Worm (Caenorhabditis elegans) whole organism, young adult: ENCODE measurements around the gene rpoa-1.

ENCODE experiments used
- B0019.2 ChIP-seq: fragments of 200-800 bp; sonication (Bioruptor generic); conservative IDR thresholded peaks from 2 replicates; pipeline ENCODE4 v1.3.6; 2022; ENCODE audit warnings: missing genetic modification reagents, missing genetic modification characterization, missing compliant biosample characterization
- F10E7.11 ChIP-seq: sonication (generic microtip); optimal IDR thresholded peaks from 2 replicates; lab custom pipeline; 2017; ENCODE audit warnings: mild to moderate bottlenecking, missing genetic modification characterization, moderate library complexity, missing compliant biosample characterization
- bed-1 ChIP-seq: fragments of 200-800 bp; sonication (Bioruptor generic); IDR thresholded peaks from 2 replicates; pipeline ENCODE4 v1.3.6; 2022; ENCODE audit warnings: missing genetic modification reagents, missing genetic modification characterization, missing compliant biosample characterization
- cebp-1 ChIP-seq, 2 experiments: fragments of 200-800 bp in 1 of 2; sonication (Bioruptor generic) in 1 of 2; sonication (generic microtip) in 1 of 2; IDR thresholded peaks in 1 of 2; optimal IDR thresholded peaks in 1 of 2; 2 replicates each; pipeline versions ENCODE4 v1.3.6 to Lab custom; 2017 to 2022; ENCODE audit warnings: missing compliant biosample characterization in 2 of 2, missing genetic modification characterization in 2 of 2, mild to moderate bottlenecking in 1 of 2, missing genetic modification reagents in 1 of 2, moderate library complexity in 1 of 2
- ceh-79 ChIP-seq: sonication (generic microtip); optimal IDR thresholded peaks from 2 replicates; lab custom pipeline; 2017; ENCODE audit warnings: mild to moderate bottlenecking, missing genetic modification characterization, missing compliant biosample characterization
- him-1 ChIP-seq: sonication (generic microtip); optimal IDR thresholded peaks from 2 replicates; lab custom pipeline; 2016; ENCODE audit warnings: missing genotype, missing genetic modification reagents, missing genetic modification characterization, missing compliant biosample characterization
- lin-40 ChIP-seq: sonication (generic microtip); optimal IDR thresholded peaks from 2 replicates; lab custom pipeline; 2016; ENCODE audit warnings: missing genetic modification characterization, mild to moderate bottlenecking, missing compliant biosample characterization, missing genotype, missing genetic modification reagents
- nhr-179 ChIP-seq: sonication (generic microtip); optimal IDR thresholded peaks from 2 replicates; lab custom pipeline; 2016; ENCODE audit warnings: mild to moderate bottlenecking, missing genetic modification characterization, missing compliant biosample characterization
- nhr-90 ChIP-seq: sonication (generic microtip); optimal IDR thresholded peaks from 2 replicates; lab custom pipeline; 2016; ENCODE audit warnings: missing genotype, mild to moderate bottlenecking, missing genetic modification characterization, missing compliant biosample characterization
- rcor-1 ChIP-seq: fragments of 200-800 bp; sonication (Bioruptor generic); IDR thresholded peaks from 2 replicates; pipeline ENCODE4 v1.3.6; 2022; ENCODE audit warnings: missing genetic modification reagents, missing genetic modification characterization, missing compliant biosample characterization
- snpc-4 ChIP-seq, 5 experiments: fragments of 150-350 bp in 1 of 5; sonication (generic microtip) in 4 of 5; optimal IDR thresholded peaks; 2 replicates each; lab custom pipeline; 2014 to 2018; ENCODE audit warnings: missing genetic modification characterization in 5 of 5, missing biosample characterization in 3 of 5, antibody characterized with exemption in 2 of 5, mild to moderate bottlenecking in 2 of 5, missing compliant biosample characterization in 2 of 5, missing genotype in 2 of 5, moderate library complexity in 2 of 5, missing genetic modification reagents in 1 of 5

DNA sequence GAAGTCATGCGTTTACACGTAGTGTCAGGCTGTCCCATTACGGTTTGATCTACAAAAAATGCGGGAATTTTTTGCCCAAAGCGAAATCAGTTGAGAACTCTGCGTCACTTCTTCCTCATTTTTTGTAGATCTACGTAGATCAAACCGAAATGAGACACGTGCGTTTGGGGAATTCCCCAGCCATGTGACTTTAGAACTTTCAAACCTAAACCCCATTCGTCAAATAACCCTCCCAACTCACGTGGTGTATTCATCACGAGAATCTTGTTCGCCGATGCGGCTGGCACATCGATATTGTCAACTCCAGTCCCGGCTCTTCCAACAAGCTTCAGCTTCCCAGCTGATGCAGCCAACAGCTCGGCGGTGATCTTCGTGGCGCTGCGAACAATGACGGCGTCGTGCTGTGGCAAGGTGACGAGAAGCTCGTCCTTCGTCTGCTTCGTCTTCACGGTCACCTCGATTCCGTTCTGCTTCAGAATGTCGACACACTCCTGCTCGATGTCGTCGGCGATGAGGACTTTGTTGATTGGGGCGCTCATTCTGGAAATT lies 56.6 kb downstream of the rpoa-1 start, which contains the start of gene phdh-1:
- TF ChIP-seq lin-40: no peak
- TF ChIP-seq ceh-79 (tag; lab: Kevin White, UChicago): no peak
- TF ChIP-seq cebp-1 (GFP tag; IDR thresholded peaks at IDR 0.05; lab: Robert Waterston, UW): no peak
- no peak for TF ChIP-seq cebp-1 (tag; optimal IDR thresholded peaks at IDR 0.05; lab: Kevin White, UChicago)
- no peak for TF ChIP-seq rcor-1 (GFP tag; lab: Robert Waterston, UW)
- TF ChIP-seq bed-1 (GFP tag; lab: Robert Waterston, UW): no peak
- no peak for TF ChIP-seq nhr-179 (tag; lab: Kevin White, UChicago)
- no peak for TF ChIP-seq him-1 (tag; lab: Kevin White, UChicago)
- TF ChIP-seq B0019.2 (GFP tag; lab: Robert Waterston, UW): no peak
- TF ChIP-seq snpc-4 (GFP tag; optimal IDR thresholded peaks at IDR 0.05; lab: Kevin White, UChicago): no peak
- no peak for TF ChIP-seq snpc-4 (tag; optimal IDR thresholded peaks at IDR 0.05; lab: Kevin White, UChicago)
- no peak for TF ChIP-seq nhr-90 (tag; lab: Kevin White, UChicago)
- no peak for TF ChIP-seq F10E7.11 (tag; lab: Kevin White, UChicago)
